Worm (Caenorhabditis elegans) whole organism, L1 larva: ENCODE results near the gene F01F1.14.

ENCODE experiments used
- C04F5.9 ChIP-seq: sonication (generic microtip); optimal IDR thresholded peaks from 2 replicates; lab custom pipeline; 2016; ENCODE audit warnings: missing genetic modification characterization, missing compliant biosample characterization
- C16A3.4 ChIP-seq: fragments of 150-350 bp; optimal IDR thresholded peaks from 2 replicates; lab custom pipeline; 2014; ENCODE audit warnings: missing biosample characterization, missing genetic modification characterization
- F16B12.6 ChIP-seq: fragments of 150-350 bp; optimal IDR thresholded peaks from 2 replicates; lab custom pipeline; 2014; ENCODE audit warnings: missing biosample characterization, missing genetic modification characterization
- aly-2 ChIP-seq: fragments of 150-350 bp; optimal IDR thresholded peaks from 2 replicates; lab custom pipeline; 2014; ENCODE audit warnings: missing biosample characterization, missing genetic modification characterization
- ama-1 ChIP-seq: fragments of 150-350 bp; optimal IDR thresholded peaks from 2 replicates; lab custom pipeline; 2014
- ceh-63 ChIP-seq: fragments of 200-800 bp; sonication (Bioruptor generic); optimal IDR thresholded peaks from 2 replicates; lab custom pipeline; 2018; ENCODE audit warnings: mild to moderate bottlenecking, missing genetic modification characterization, missing compliant biosample characterization
- ceh-8 ChIP-seq: fragments of 200-800 bp; sonication (Bioruptor generic); optimal IDR thresholded peaks from 2 replicates; lab custom pipeline; 2018; ENCODE audit warnings: mild to moderate bottlenecking, missing genetic modification characterization, moderate library complexity, missing compliant biosample characterization
- ceh-82 ChIP-seq, 3 experiments: fragments of 150-350 bp in 1 of 3; sonication (generic microtip) in 2 of 3; optimal IDR thresholded peaks; 2 replicates each; lab custom pipeline; 2014 to 2017; ENCODE audit warnings: missing biosample characterization in 3 of 3, missing genetic modification characterization in 3 of 3
- ceh-88 ChIP-seq: fragments of 200-800 bp; sonication (Bioruptor generic); IDR thresholded peaks from 2 replicates; pipeline ENCODE4 v1.3.6; 2022; ENCODE audit warnings: missing genetic modification characterization, missing compliant biosample characterization
- ceh-90 ChIP-seq: sonication (generic microtip); optimal IDR thresholded peaks from 2 replicates; lab custom pipeline; 2016; ENCODE audit warnings: missing genetic modification characterization, missing compliant biosample characterization
- ces-1 ChIP-seq: fragments of 150-350 bp; optimal IDR thresholded peaks from 2 replicates; lab custom pipeline; 2014; ENCODE audit warnings: missing biosample characterization, missing genetic modification reagents, missing genetic modification characterization
- dsc-1 ChIP-seq: sonication (generic microtip); optimal IDR thresholded peaks from 2 replicates; lab custom pipeline; 2016; ENCODE audit warnings: mild to moderate bottlenecking, missing genetic modification characterization, missing compliant biosample characterization
- efl-1 ChIP-seq, 4 experiments: fragments of 150-350 bp; optimal IDR thresholded peaks in 3 of 4; peaks in 1 of 4; 1 replicate in 1 of 4; 2 replicates in 3 of 4; lab custom pipeline; 2014; ENCODE audit warnings: missing biosample characterization in 2 of 4, missing genetic modification characterization in 2 of 4, missing genetic modification reagents in 2 of 4
- egl-13 ChIP-seq: sonication (generic microtip); optimal IDR thresholded peaks from 2 replicates; lab custom pipeline; 2016; ENCODE audit warnings: missing genotype, missing genetic modification reagents, missing genetic modification characterization, missing compliant biosample characterization
- egl-27 ChIP-seq, 2 experiments: fragments of 150-350 bp in 1 of 2; sonication (generic microtip); optimal IDR thresholded peaks; 3 replicates each; lab custom pipeline; 2017 to 2018; ENCODE audit warnings: missing biosample characterization in 2 of 2, missing genetic modification characterization in 2 of 2, missing genetic modification reagents in 2 of 2
- elt-2 ChIP-seq: sonication (generic microtip); optimal IDR thresholded peaks from 2 replicates; lab custom pipeline; 2016; ENCODE audit warnings: missing genetic modification characterization, mild to moderate bottlenecking, inconsistent platforms, missing compliant biosample characterization, missing genetic modification reagents
- elt-3 ChIP-seq, 6 experiments: fragments of 150-350 bp in 1 of 6; sonication (generic microtip); optimal IDR thresholded peaks; 2 replicates each; lab custom pipeline; 2017 to 2018; ENCODE audit warnings: missing biosample characterization in 6 of 6, missing genetic modification characterization in 6 of 6, inconsistent platforms in 1 of 6
- fkh-4 ChIP-seq: sonication (generic microtip); optimal IDR thresholded peaks from 2 replicates; lab custom pipeline; 2016; ENCODE audit warnings: missing compliant biosample characterization, missing genetic modification characterization, borderline replicate concordance
- fkh-8 ChIP-seq: sonication (generic microtip); optimal IDR thresholded peaks from 2 replicates; lab custom pipeline; 2016; ENCODE audit warnings: mild to moderate bottlenecking, missing genetic modification characterization, missing compliant biosample characterization
- grh-1 ChIP-seq: fragments of 200-800 bp; sonication (Bioruptor generic); IDR thresholded peaks from 2 replicates; pipeline ENCODE4 v1.3.6; 2022; ENCODE audit warnings: missing genetic modification reagents, missing genetic modification characterization, missing compliant biosample characterization
- hlh-17 ChIP-seq: fragments of 200-800 bp; sonication (Bioruptor generic); optimal IDR thresholded peaks from 2 replicates; lab custom pipeline; 2018; ENCODE audit warnings: missing genetic modification characterization, mild to moderate bottlenecking, missing compliant biosample characterization, moderate library complexity, borderline replicate concordance
- hlh-4 ChIP-seq: sonication (generic microtip); optimal IDR thresholded peaks from 2 replicates; lab custom pipeline; 2016; ENCODE audit warnings: mild to moderate bottlenecking, missing genetic modification characterization, missing compliant biosample characterization
- irx-1 ChIP-seq: sonication (generic microtip); optimal IDR thresholded peaks from 2 replicates; lab custom pipeline; 2016; ENCODE audit warnings: missing genetic modification characterization, missing compliant biosample characterization
- jun-1 ChIP-seq: fragments of 150-350 bp; optimal IDR thresholded peaks from 2 replicates; lab custom pipeline; 2014; ENCODE audit warnings: missing biosample characterization, missing genetic modification reagents, missing genetic modification characterization
- lin-15B ChIP-seq: fragments of 150-350 bp; sonication (generic microtip); optimal IDR thresholded peaks from 3 replicates; lab custom pipeline; 2014; ENCODE audit warnings: missing biosample characterization, missing genetic modification characterization
- lin-35 ChIP-seq, 2 experiments: fragments of 150-350 bp; optimal IDR thresholded peaks; 2 replicates each; lab custom pipeline; 2014; ENCODE audit warnings: missing biosample characterization in 2 of 2, missing genetic modification characterization in 2 of 2, missing genetic modification reagents in 2 of 2
- lin-39 ChIP-seq: fragments of 150-350 bp; optimal IDR thresholded peaks from 2 replicates; lab custom pipeline; 2014; ENCODE audit warnings: missing biosample characterization, missing genetic modification reagents, missing genetic modification characterization
- lir-3 ChIP-seq: sonication (generic microtip); optimal IDR thresholded peaks from 2 replicates; lab custom pipeline; 2016; ENCODE audit warnings: mild to moderate bottlenecking, missing genetic modification characterization, moderate library complexity, missing compliant biosample characterization; ENCODE audit not compliant: poor library complexity
- lsy-2 ChIP-seq, 2 experiments: fragments of 150-350 bp; optimal IDR thresholded peaks; 2 replicates each; lab custom pipeline; 2014; ENCODE audit warnings: missing biosample characterization in 2 of 2, missing genetic modification characterization in 2 of 2
- mab-9 ChIP-seq: fragments of 200-800 bp; sonication (Bioruptor generic); IDR thresholded peaks from 2 replicates; pipeline ENCODE4 v1.3.6; 2022; ENCODE audit warnings: missing genetic modification reagents, missing genetic modification characterization, missing compliant biosample characterization
- nhr-237 ChIP-seq: fragments of 150-350 bp; optimal IDR thresholded peaks from 2 replicates; lab custom pipeline; 2014; ENCODE audit warnings: missing biosample characterization, missing genetic modification characterization
- nhr-28 ChIP-seq: fragments of 150-350 bp; optimal IDR thresholded peaks from 2 replicates; lab custom pipeline; 2014; ENCODE audit warnings: missing biosample characterization, missing genetic modification characterization
- nhr-47 ChIP-seq: sonication (generic microtip); optimal IDR thresholded peaks from 2 replicates; lab custom pipeline; 2016; ENCODE audit warnings: mild to moderate bottlenecking, missing genetic modification characterization, moderate library complexity, missing compliant biosample characterization
- nhr-71 ChIP-seq: sonication (generic microtip); optimal IDR thresholded peaks from 2 replicates; lab custom pipeline; 2016; ENCODE audit warnings: mild to moderate bottlenecking, missing genetic modification characterization, moderate library complexity, missing compliant biosample characterization
- nhr-76 ChIP-seq: sonication (generic microtip); optimal IDR thresholded peaks from 2 replicates; lab custom pipeline; 2017; ENCODE audit warnings: missing biosample characterization, missing genetic modification characterization
- nhr-77 ChIP-seq: fragments of 150-350 bp; optimal IDR thresholded peaks from 2 replicates; lab custom pipeline; 2014; ENCODE audit warnings: missing biosample characterization, missing genetic modification characterization
- nhr-90 ChIP-seq: sonication (generic microtip); optimal IDR thresholded peaks from 2 replicates; lab custom pipeline; 2016; ENCODE audit warnings: mild to moderate bottlenecking, missing genetic modification characterization, missing compliant biosample characterization; ENCODE audit not compliant: poor library complexity
- rnt-1 ChIP-seq: sonication (generic microtip); optimal IDR thresholded peaks from 2 replicates; lab custom pipeline; 2016; ENCODE audit warnings: mild to moderate bottlenecking, missing genetic modification characterization, moderate library complexity, missing compliant biosample characterization
- snpc-4 ChIP-seq: fragments of 150-350 bp; optimal IDR thresholded peaks from 2 replicates; lab custom pipeline; 2014; ENCODE audit warnings: missing biosample characterization, missing genetic modification characterization
- snu-23 ChIP-seq: sonication (generic microtip); optimal IDR thresholded peaks from 2 replicates; lab custom pipeline; 2016; ENCODE audit warnings: missing genetic modification characterization, missing compliant biosample characterization
- sox-4 ChIP-seq: sonication (generic microtip); optimal IDR thresholded peaks from 2 replicates; lab custom pipeline; 2016; ENCODE audit warnings: missing genetic modification characterization, missing compliant biosample characterization
- sup-37 ChIP-seq: fragments of 200-800 bp; sonication (Bioruptor generic); optimal IDR thresholded peaks from 2 replicates; lab custom pipeline; 2018; ENCODE audit warnings: mild to moderate bottlenecking, missing genetic modification characterization, missing compliant biosample characterization
- swsn-7 ChIP-seq: sonication (generic microtip); optimal IDR thresholded peaks from 2 replicates; lab custom pipeline; 2016; ENCODE audit warnings: missing genetic modification characterization, missing compliant biosample characterization
- tbx-2 ChIP-seq: sonication (generic microtip); optimal IDR thresholded peaks from 2 replicates; lab custom pipeline; 2016; ENCODE audit warnings: missing genetic modification characterization, missing compliant biosample characterization
- tlp-1 ChIP-seq: fragments of 150-350 bp; optimal IDR thresholded peaks from 2 replicates; lab custom pipeline; 2014; ENCODE audit warnings: missing biosample characterization, missing genetic modification characterization
- unc-130 ChIP-seq: fragments of 150-350 bp; optimal IDR thresholded peaks from 2 replicates; lab custom pipeline; 2017; ENCODE audit warnings: missing biosample characterization, missing genetic modification characterization, inconsistent platforms
- unc-30 ChIP-seq: sonication (generic microtip); optimal IDR thresholded peaks from 2 replicates; lab custom pipeline; 2017; ENCODE audit warnings: missing biosample characterization, missing genetic modification characterization
- unc-62 ChIP-seq: fragments of 150-350 bp; optimal IDR thresholded peaks from 2 replicates; lab custom pipeline; 2014; ENCODE audit warnings: missing biosample characterization, missing genetic modification reagents, missing genetic modification characterization
- unc-98 ChIP-seq: fragments of 200-800 bp; sonication (Bioruptor generic); IDR thresholded peaks from 2 replicates; pipeline ENCODE4 v1.3.6; 2022; ENCODE audit warnings: missing genetic modification characterization, missing compliant biosample characterization
- xbp-1 ChIP-seq: sonication (generic microtip); optimal IDR thresholded peaks from 2 replicates; lab custom pipeline; 2016; ENCODE audit warnings: missing genetic modification characterization, missing compliant biosample characterization
- zag-1 ChIP-seq: fragments of 150-350 bp; optimal IDR thresholded peaks from 2 replicates; lab custom pipeline; 2014; ENCODE audit warnings: missing biosample characterization, missing genetic modification characterization
- zip-4 ChIP-seq: fragments of 200-800 bp; sonication (Bioruptor generic); optimal IDR thresholded peaks from 2 replicates; lab custom pipeline; 2018; ENCODE audit warnings: mild to moderate bottlenecking, missing genetic modification characterization, moderate library complexity, missing compliant biosample characterization
- ztf-4 ChIP-seq: fragments of 150-350 bp; optimal IDR thresholded peaks from 2 replicates; lab custom pipeline; 2014; ENCODE audit warnings: missing biosample characterization, missing genetic modification characterization

Gene F01F1.14

DNA sequence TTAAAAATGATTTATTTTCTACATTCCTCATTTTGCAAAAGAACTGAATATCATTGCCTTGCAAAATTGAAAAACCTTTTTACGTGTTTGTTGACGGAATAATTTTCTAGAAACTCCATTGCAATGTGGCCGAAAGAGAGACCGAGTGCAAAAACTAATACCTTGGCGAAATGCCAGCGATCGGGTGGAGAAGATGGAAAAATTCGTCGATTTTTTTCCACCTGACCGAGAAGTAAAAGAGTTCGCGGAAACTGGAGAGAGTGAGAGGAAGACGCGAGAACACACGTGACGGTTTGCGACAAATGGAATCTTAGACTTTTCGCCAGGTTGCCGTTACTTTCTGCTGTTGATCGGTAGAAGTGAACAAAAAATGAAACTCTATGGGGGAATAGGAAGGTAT, 41.0 kb downstream of the F01F1.14 start (continued):
- TF ChIP-seq nhr-237, result no peak
- no peak for TF ChIP-seq unc-130 (tag; lab: Kevin White, UChicago)
- TF ChIP-seq grh-1, result 0 out of 2 replicates have a peak, but pooled peaks have one; percentile 10
- TF ChIP-seq irx-1, result no peak
- TF ChIP-seq ceh-82 (tag; optimal IDR thresholded peaks at IDR 0.05; lab: Kevin White, UChicago), result peak in 1 of 3 experiments; percentile 20
- TF ChIP-seq egl-13 (tag; lab: Kevin White, UChicago), result no peak
- TF ChIP-seq nhr-71, result peak; percentile 78
- TF ChIP-seq sup-37 (GFP tag; lab: Kevin White, UChicago), result no peak
- TF ChIP-seq lin-15B (tag; lab: Kevin White, UChicago), result no peak
- TF ChIP-seq lsy-2 (tag; optimal IDR thresholded peaks at IDR 0.05; lab: Kevin White, UChicago), result peak in 1 of 2 experiments; percentile 74
- no peak for TF ChIP-seq ceh-90 (tag; lab: Kevin White, UChicago)
- no peak for TF ChIP-seq nhr-77
- peak; percentile 46 for TF ChIP-seq tbx-2 (tag; lab: Kevin White, UChicago)
- no peak for TF ChIP-seq egl-27 (tag; optimal IDR thresholded peaks at IDR 0.05; lab: Kevin White, UChicago)
- TF ChIP-seq ces-1 (GFP tag; lab: Kevin White, UChicago), result no peak
- no peak for TF ChIP-seq hlh-4 (tag; lab: Kevin White, UChicago)
- no peak for TF ChIP-seq sox-4 (tag; lab: Kevin White, UChicago)
- no peak for TF ChIP-seq snpc-4 (tag; lab: Kevin White, UChicago)
- TF ChIP-seq nhr-47 (tag; lab: Kevin White, UChicago), result peak; percentile 59
- peak; percentile 7 for TF ChIP-seq xbp-1 (tag; lab: Kevin White, UChicago)
- TF ChIP-seq fkh-4 (tag; lab: Kevin White, UChicago), result no peak
- TF ChIP-seq lin-35 (GFP tag; optimal IDR thresholded peaks at IDR 0.05; lab: Kevin White, UChicago), result peak in 1 of 2 experiments; percentile 69
- no peak for TF ChIP-seq C04F5.9 (tag; lab: Kevin White, UChicago)
- TF ChIP-seq ama-1 (lab: Kevin White, UChicago), result peak; percentile 33
- TF ChIP-seq hlh-17 (GFP tag; lab: Kevin White, UChicago), result no peak
- TF ChIP-seq efl-1 (optimal IDR thresholded peaks at IDR 0.05; lab: Kevin White, UChicago), result peak in 1 of 2 experiments; percentile 17
- peak; percentile 16 to 53 for TF ChIP-seq efl-1 (GFP tag; optimal IDR thresholded peaks at IDR 0.05 in 1 of 2; lab: Kevin White, UChicago)
- TF ChIP-seq tlp-1 (tag; lab: Kevin White, UChicago), result no peak
- no peak for TF ChIP-seq nhr-76 (tag; lab: Kevin White, UChicago)
- no peak for TF ChIP-seq jun-1
- no peak for TF ChIP-seq zag-1 (tag; lab: Kevin White, UChicago)
- peak; percentile 21 for TF ChIP-seq swsn-7 (tag; lab: Kevin White, UChicago)
- TF ChIP-seq unc-98 (GFP tag; lab: Robert Waterston, UW), result no peak
- TF ChIP-seq unc-30 (tag; lab: Kevin White, UChicago), result no peak
- TF ChIP-seq fkh-8, result peak; percentile 37
- peak; percentile 26 for TF ChIP-seq rnt-1 (tag; lab: Kevin White, UChicago)
- no peak for TF ChIP-seq lin-39 (tag; lab: Kevin White, UChicago)
- TF ChIP-seq aly-2 (tag; lab: Kevin White, UChicago), result no peak
- TF ChIP-seq nhr-90 (tag; lab: Kevin White, UChicago), result peak; percentile 49
- no peak for TF ChIP-seq zip-4 (GFP tag; lab: Kevin White, UChicago)
- peak; percentile 11 for TF ChIP-seq dsc-1 (tag; lab: Kevin White, UChicago)
- TF ChIP-seq unc-62 (GFP tag; lab: Kevin White, UChicago), result no peak
- TF ChIP-seq ceh-63 (GFP tag; lab: Kevin White, UChicago), result no peak
- peak in 1 of 6 experiments; percentile 64 for TF ChIP-seq elt-3 (tag; optimal IDR thresholded peaks at IDR 0.05; lab: Kevin White, UChicago)
- no peak for TF ChIP-seq ceh-8 (GFP tag; lab: Kevin White, UChicago)
- no peak for TF ChIP-seq ztf-4 (tag; lab: Kevin White, UChicago)
- TF ChIP-seq lir-3, result no peak
- TF ChIP-seq F16B12.6 (tag; lab: Kevin White, UChicago), result no peak
- peak; percentile 44 for TF ChIP-seq C16A3.4 (tag; lab: Kevin White, UChicago)
- TF ChIP-seq elt-2 (tag; lab: Kevin White, UChicago), result no peak
- TF ChIP-seq ceh-88 (GFP tag; lab: Robert Waterston, UW), result no peak
- no peak for TF ChIP-seq nhr-28 (tag; lab: Kevin White, UChicago)
- TF ChIP-seq snu-23 (GFP tag; lab: Kevin White, UChicago), result peak; percentile 78
- TF ChIP-seq mab-9 (GFP tag; lab: Robert Waterston, UW), result no peak
